Worm (Caenorhabditis elegans): ENCODE data around the gene T01B7.5.

DNA sequence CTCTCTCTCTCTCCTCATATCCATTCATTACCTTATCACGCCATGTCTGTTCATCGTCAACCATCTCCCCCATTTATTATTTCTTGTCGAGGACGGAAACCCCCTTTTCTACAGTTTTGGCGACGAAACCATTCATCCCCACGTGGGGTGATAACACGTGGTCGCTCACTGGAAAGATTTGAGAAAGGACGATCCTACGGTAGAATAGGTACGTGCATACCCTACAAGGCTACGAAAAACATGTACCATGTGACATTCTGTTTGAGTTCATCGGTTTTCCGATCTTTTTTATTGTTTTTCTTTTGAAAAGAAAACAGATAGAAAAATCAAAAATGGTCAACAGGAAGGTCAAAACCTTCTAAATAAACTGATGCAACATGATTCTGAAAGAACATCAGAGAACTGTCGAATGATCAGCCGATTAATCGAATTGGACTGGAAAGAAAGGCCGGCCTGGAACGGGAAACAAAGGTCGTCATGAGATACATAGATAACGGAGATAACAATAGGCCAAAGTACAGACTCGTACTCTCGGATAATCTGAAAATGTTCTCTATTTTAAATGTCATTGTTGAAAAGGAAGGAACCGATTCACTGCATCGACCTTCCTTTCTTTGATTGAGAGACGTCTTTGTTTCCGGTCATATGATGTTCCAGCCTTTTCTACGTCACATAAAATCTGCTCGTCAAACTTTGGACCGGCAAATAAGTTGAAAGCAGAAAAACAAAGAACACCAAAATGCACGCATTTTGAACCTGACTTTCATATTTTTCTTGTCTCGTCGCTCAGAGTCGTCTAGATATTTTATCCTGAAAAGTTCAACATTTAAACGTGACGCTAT, 25.6 kb downstream of the T01B7.5 start:
- TF ChIP-seq unc-39 (tag; optimal IDR thresholded peaks at IDR 0.05) = no peak
- no peak for TF ChIP-seq ztf-11 (tag; optimal IDR thresholded peaks at IDR 0.05)
- no peak for TF ChIP-seq nhr-28 (tag; optimal IDR thresholded peaks at IDR 0.05)
- no peak for TF ChIP-seq blmp-1 (tag; optimal IDR thresholded peaks at IDR 0.05)
- TF ChIP-seq elt-3 (tag; optimal IDR thresholded peaks at IDR 0.05) = no peak

Measured in whole organism, mixed stage, embryonic.